Worm (Caenorhabditis elegans) whole organism, L1 larva: Measurements from ENCODE around the gene lpr-3.

Experiments used
- C34B4.2 ChIP-seq: sonication (generic microtip); optimal IDR thresholded peaks from 2 replicates; lab custom pipeline; 2017; ENCODE audit warnings: mild to moderate bottlenecking, missing genetic modification characterization, missing compliant biosample characterization
- F16B12.6 ChIP-seq: fragments of 150-350 bp; optimal IDR thresholded peaks from 2 replicates; lab custom pipeline; 2014; ENCODE audit warnings: missing biosample characterization, missing genetic modification characterization
- Y116A8C.19 ChIP-seq: sonication (generic microtip); optimal IDR thresholded peaks from 2 replicates; lab custom pipeline; 2016; ENCODE audit warnings: missing compliant biosample characterization, missing genetic modification characterization, borderline replicate concordance
- aha-1 ChIP-seq: fragments of 150-350 bp; optimal IDR thresholded peaks from 2 replicates; lab custom pipeline; 2014; ENCODE audit warnings: missing biosample characterization, missing genetic modification characterization
- alr-1 ChIP-seq: fragments of 200-800 bp; sonication (Bioruptor generic); optimal IDR thresholded peaks from 2 replicates; lab custom pipeline; 2018; ENCODE audit warnings: borderline replicate concordance, mild to moderate bottlenecking, missing genetic modification characterization, missing compliant biosample characterization
- aly-2 ChIP-seq: fragments of 150-350 bp; optimal IDR thresholded peaks from 2 replicates; lab custom pipeline; 2014; ENCODE audit warnings: missing biosample characterization, missing genetic modification characterization
- blmp-1 ChIP-seq: fragments of 150-350 bp; optimal IDR thresholded peaks from 2 replicates; lab custom pipeline; 2014; ENCODE audit warnings: missing biosample characterization, missing genetic modification characterization
- ceh-63 ChIP-seq: fragments of 200-800 bp; sonication (Bioruptor generic); optimal IDR thresholded peaks from 2 replicates; lab custom pipeline; 2018; ENCODE audit warnings: mild to moderate bottlenecking, missing genetic modification characterization, missing compliant biosample characterization
- dsc-1 ChIP-seq: sonication (generic microtip); optimal IDR thresholded peaks from 2 replicates; lab custom pipeline; 2016; ENCODE audit warnings: mild to moderate bottlenecking, missing genetic modification characterization, missing compliant biosample characterization
- efl-3 ChIP-seq: fragments of 200-800 bp; sonication (Bioruptor generic); optimal IDR thresholded peaks from 2 replicates; lab custom pipeline; 2018; ENCODE audit warnings: mild to moderate bottlenecking, missing genetic modification characterization, missing compliant biosample characterization
- egl-13 ChIP-seq: sonication (generic microtip); optimal IDR thresholded peaks from 2 replicates; lab custom pipeline; 2016; ENCODE audit warnings: missing genotype, missing genetic modification reagents, missing genetic modification characterization, missing compliant biosample characterization
- egl-27 ChIP-seq, 2 experiments: fragments of 150-350 bp in 1 of 2; sonication (generic microtip); optimal IDR thresholded peaks; 3 replicates each; lab custom pipeline; 2017 to 2018; ENCODE audit warnings: missing biosample characterization in 2 of 2, missing genetic modification characterization in 2 of 2, missing genetic modification reagents in 2 of 2
- ets-5 ChIP-seq: fragments of 200-800 bp; sonication (Bioruptor generic); IDR thresholded peaks from 2 replicates; pipeline ENCODE4 v1.3.6; 2022; ENCODE audit warnings: missing genetic modification characterization, missing compliant biosample characterization
- fkh-4 ChIP-seq: sonication (generic microtip); optimal IDR thresholded peaks from 2 replicates; lab custom pipeline; 2016; ENCODE audit warnings: missing compliant biosample characterization, missing genetic modification characterization, borderline replicate concordance
- fkh-8 ChIP-seq: sonication (generic microtip); optimal IDR thresholded peaks from 2 replicates; lab custom pipeline; 2016; ENCODE audit warnings: mild to moderate bottlenecking, missing genetic modification characterization, missing compliant biosample characterization
- fos-1 ChIP-seq: fragments of 150-350 bp; optimal IDR thresholded peaks from 2 replicates; lab custom pipeline; 2014; ENCODE audit warnings: missing biosample characterization, missing genetic modification characterization
- irx-1 ChIP-seq: sonication (generic microtip); optimal IDR thresholded peaks from 2 replicates; lab custom pipeline; 2016; ENCODE audit warnings: missing genetic modification characterization, missing compliant biosample characterization
- isw-1 ChIP-seq: fragments of 200-800 bp; sonication (Bioruptor generic); IDR thresholded peaks from 2 replicates; pipeline ENCODE4 v1.3.6; 2022; ENCODE audit warnings: missing genetic modification characterization, missing compliant biosample characterization
- jun-1 ChIP-seq: fragments of 150-350 bp; optimal IDR thresholded peaks from 2 replicates; lab custom pipeline; 2014; ENCODE audit warnings: missing biosample characterization, missing genetic modification reagents, missing genetic modification characterization
- lin-13 ChIP-seq: fragments of 150-350 bp; optimal IDR thresholded peaks from 2 replicates; lab custom pipeline; 2014; ENCODE audit warnings: missing biosample characterization, missing genetic modification reagents, missing genetic modification characterization
- lin-14 ChIP-seq: fragments of 200-800 bp; sonication (Bioruptor generic); optimal IDR thresholded peaks from 2 replicates; lab custom pipeline; 2018; ENCODE audit warnings: mild to moderate bottlenecking, missing genetic modification characterization, moderate library complexity, missing compliant biosample characterization
- lin-15B ChIP-seq: fragments of 150-350 bp; sonication (generic microtip); optimal IDR thresholded peaks from 3 replicates; lab custom pipeline; 2014; ENCODE audit warnings: missing biosample characterization, missing genetic modification characterization
- lir-3 ChIP-seq: sonication (generic microtip); optimal IDR thresholded peaks from 2 replicates; lab custom pipeline; 2016; ENCODE audit warnings: mild to moderate bottlenecking, missing genetic modification characterization, moderate library complexity, missing compliant biosample characterization; ENCODE audit not compliant: poor library complexity
- mab-9 ChIP-seq: fragments of 200-800 bp; sonication (Bioruptor generic); IDR thresholded peaks from 2 replicates; pipeline ENCODE4 v1.3.6; 2022; ENCODE audit warnings: missing genetic modification reagents, missing genetic modification characterization, missing compliant biosample characterization
- mep-1 ChIP-seq: fragments of 150-350 bp; optimal IDR thresholded peaks from 2 replicates; lab custom pipeline; 2014; ENCODE audit warnings: missing biosample characterization, missing genetic modification characterization
- nhr-19 ChIP-seq: fragments of 200-800 bp; sonication (Bioruptor generic); conservative IDR thresholded peaks from 2 replicates; pipeline ENCODE4 v1.3.6; 2022; ENCODE audit warnings: missing genetic modification characterization, missing compliant biosample characterization
- nhr-20 ChIP-seq: sonication (generic microtip); optimal IDR thresholded peaks from 2 replicates; lab custom pipeline; 2016; ENCODE audit warnings: mild to moderate bottlenecking, missing genetic modification characterization, missing compliant biosample characterization
- nhr-237 ChIP-seq: fragments of 150-350 bp; optimal IDR thresholded peaks from 2 replicates; lab custom pipeline; 2014; ENCODE audit warnings: missing biosample characterization, missing genetic modification characterization
- nhr-28 ChIP-seq: fragments of 150-350 bp; optimal IDR thresholded peaks from 2 replicates; lab custom pipeline; 2014; ENCODE audit warnings: missing biosample characterization, missing genetic modification characterization
- nhr-47 ChIP-seq: sonication (generic microtip); optimal IDR thresholded peaks from 2 replicates; lab custom pipeline; 2016; ENCODE audit warnings: mild to moderate bottlenecking, missing genetic modification characterization, moderate library complexity, missing compliant biosample characterization
- nhr-71 ChIP-seq: sonication (generic microtip); optimal IDR thresholded peaks from 2 replicates; lab custom pipeline; 2016; ENCODE audit warnings: mild to moderate bottlenecking, missing genetic modification characterization, moderate library complexity, missing compliant biosample characterization
- nhr-76 ChIP-seq: sonication (generic microtip); optimal IDR thresholded peaks from 2 replicates; lab custom pipeline; 2017; ENCODE audit warnings: missing biosample characterization, missing genetic modification characterization
- nhr-84 ChIP-seq: sonication (generic microtip); optimal IDR thresholded peaks from 2 replicates; lab custom pipeline; 2017; ENCODE audit warnings: missing biosample characterization, missing genetic modification characterization
- nhr-90 ChIP-seq: sonication (generic microtip); optimal IDR thresholded peaks from 2 replicates; lab custom pipeline; 2016; ENCODE audit warnings: mild to moderate bottlenecking, missing genetic modification characterization, missing compliant biosample characterization; ENCODE audit not compliant: poor library complexity
- pqm-1 ChIP-seq: sonication (generic microtip); optimal IDR thresholded peaks from 3 replicates; lab custom pipeline; 2017; ENCODE audit warnings: missing biosample characterization, missing genetic modification characterization
- snpc-4 ChIP-seq: fragments of 150-350 bp; optimal IDR thresholded peaks from 2 replicates; lab custom pipeline; 2014; ENCODE audit warnings: missing biosample characterization, missing genetic modification characterization
- sox-4 ChIP-seq: sonication (generic microtip); optimal IDR thresholded peaks from 2 replicates; lab custom pipeline; 2016; ENCODE audit warnings: missing genetic modification characterization, missing compliant biosample characterization
- sptf-1 ChIP-seq: fragments of 150-350 bp; optimal IDR thresholded peaks from 2 replicates; lab custom pipeline; 2014; ENCODE audit warnings: missing biosample characterization, missing genetic modification characterization
- tlp-1 ChIP-seq: fragments of 150-350 bp; optimal IDR thresholded peaks from 2 replicates; lab custom pipeline; 2014; ENCODE audit warnings: missing biosample characterization, missing genetic modification characterization
- unc-30 ChIP-seq: sonication (generic microtip); optimal IDR thresholded peaks from 2 replicates; lab custom pipeline; 2017; ENCODE audit warnings: missing biosample characterization, missing genetic modification characterization
- unc-62 ChIP-seq: fragments of 150-350 bp; optimal IDR thresholded peaks from 2 replicates; lab custom pipeline; 2014; ENCODE audit warnings: missing biosample characterization, missing genetic modification reagents, missing genetic modification characterization
- unc-98 ChIP-seq: fragments of 200-800 bp; sonication (Bioruptor generic); IDR thresholded peaks from 2 replicates; pipeline ENCODE4 v1.3.6; 2022; ENCODE audit warnings: missing genetic modification characterization, missing compliant biosample characterization
- xbp-1 ChIP-seq: sonication (generic microtip); optimal IDR thresholded peaks from 2 replicates; lab custom pipeline; 2016; ENCODE audit warnings: missing genetic modification characterization, missing compliant biosample characterization
- ztf-11 ChIP-seq, 2 experiments: sonication (generic microtip); optimal IDR thresholded peaks; 2 replicates each; lab custom pipeline; 2016 to 2017; ENCODE audit warnings: missing genetic modification characterization in 2 of 2, missing biosample characterization in 1 of 2, missing compliant biosample characterization in 1 of 2

The lpr-3 gene

ce11 chrX:11095480-11095879 lies 38.3 kb downstream of the lpr-3 start (continued):
- TF ChIP-seq ets-5 (GFP tag; lab: Robert Waterston, UW) = no peak
- TF ChIP-seq irx-1 (tag; lab: Kevin White, UChicago) = peak; percentile 27
- TF ChIP-seq sptf-1 (tag; lab: Kevin White, UChicago) = no peak
- peak; percentile 68 for TF ChIP-seq nhr-20 (tag; lab: Kevin White, UChicago)
- TF ChIP-seq egl-13 (tag; lab: Kevin White, UChicago) = peak; percentile 45
- TF ChIP-seq snpc-4 (tag; lab: Kevin White, UChicago) = no peak
- TF ChIP-seq nhr-47 (tag; lab: Kevin White, UChicago) = peak; percentile 87
- TF ChIP-seq lin-14 = peak; percentile 58
- no peak for TF ChIP-seq efl-3 (GFP tag; lab: Kevin White, UChicago)
- no peak for TF ChIP-seq unc-30 (tag; lab: Kevin White, UChicago)
- peak; percentile 63 for TF ChIP-seq fkh-8 (tag; lab: Kevin White, UChicago)
- TF ChIP-seq nhr-19 (GFP tag; lab: Robert Waterston, UW) = peak; percentile 72
- TF ChIP-seq Y116A8C.19 (tag; lab: Kevin White, UChicago) = no peak
- peak; percentile 55 for TF ChIP-seq mep-1
- peak; percentile 54 for TF ChIP-seq xbp-1 (tag; lab: Kevin White, UChicago)
- TF ChIP-seq lin-13 (GFP tag; lab: Kevin White, UChicago) = no peak
- no peak for TF ChIP-seq nhr-84 (tag; lab: Kevin White, UChicago)
- no peak for TF ChIP-seq C34B4.2
- peak in 1 of 2 experiments; percentile 40 for TF ChIP-seq egl-27 (tag; optimal IDR thresholded peaks at IDR 0.05; lab: Kevin White, UChicago)
- TF ChIP-seq pqm-1 (tag; lab: Kevin White, UChicago) = no peak
- TF ChIP-seq lir-3 (tag; lab: Kevin White, UChicago) = no peak
- TF ChIP-seq nhr-76 (tag; lab: Kevin White, UChicago) = no peak

- TF ChIP-seq blmp-1 (tag; lab: Kevin White, UChicago) (no peak), ceh-63 (GFP tag; lab: Kevin White, UChicago) (no peak), tlp-1 (tag; lab: Kevin White, UChicago) (no peak), unc-62 (GFP tag; lab: Kevin White, UChicago) (no peak), lir-3 (tag; lab: Kevin White, UChicago) (no peak), nhr-19 (GFP tag; lab: Robert Waterston, UW) (no peak), nhr-76 (tag; lab: Kevin White, UChicago) (no peak), nhr-28 (no peak), fos-1 (no peak), sox-4 (no peak), nhr-237 (tag; lab: Kevin White, UChicago) (no peak), nhr-90 (no peak), fkh-4 (tag; lab: Kevin White, UChicago) (no peak)
Observed at ce11 chrX:11097343-11097742, 40.1 kb downstream of the lpr-3 start.

- TF ChIP-seq F16B12.6 (tag; lab: Kevin White, UChicago) (no peak), nhr-20 (tag; lab: Kevin White, UChicago) (no peak), unc-98 (no peak), ztf-11 (tag; optimal IDR thresholded peaks at IDR 0.05; lab: Kevin White, UChicago) (no peak), lin-15B (tag; lab: Kevin White, UChicago) (no peak), alr-1 (tag; lab: Kevin White, UChicago) (no peak), fkh-8 (tag; lab: Kevin White, UChicago) (no peak), mab-9 (GFP tag; lab: Robert Waterston, UW) (no peak), aly-2 (no peak), nhr-71 (tag; lab: Kevin White, UChicago) (no peak), unc-30 (tag; lab: Kevin White, UChicago) (no peak), nhr-47 (tag; lab: Kevin White, UChicago) (no peak), aha-1 (tag; lab: Kevin White, UChicago) (no peak), isw-1 (GFP tag; lab: Robert Waterston, UW) (no peak), jun-1 (tag; lab: Kevin White, UChicago) (no peak), dsc-1 (tag; lab: Kevin White, UChicago) (no peak)
Observed at ce11 chrX:11098086-11098485, 40.9 kb downstream of the lpr-3 start, which contains the start of gene W02H3.3. W02H3.3 (minus strand) TSS chrX:11098186.
